In the genomic region with DNA sequence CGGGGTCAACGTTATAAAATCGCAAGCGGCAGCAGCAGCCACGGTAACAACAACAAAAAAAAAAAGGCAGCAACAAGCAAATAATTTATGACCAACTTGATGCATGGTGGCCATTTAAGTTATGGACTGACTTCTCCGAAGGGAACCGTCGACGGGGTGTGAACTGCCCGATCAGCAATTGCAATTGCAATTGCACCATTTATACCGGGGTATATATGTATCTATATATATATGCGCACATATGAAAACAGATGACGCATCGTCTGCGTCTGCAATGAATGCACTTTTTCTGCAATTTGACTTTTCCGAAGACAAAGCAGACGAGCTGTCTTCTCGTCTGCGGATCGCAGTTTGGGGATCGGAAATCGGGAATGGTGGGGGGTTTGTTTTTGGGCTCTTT, we compare ENCODE assay signal across 3 fruit fly cellular contexts.
TF ChIP-seq lines count a peak whose summit lies in the region.

No protein-coding gene starts in this region.

TF ChIP-seq in whole organism, adult, 20 proteins besides CTCF, POLR2A, EP300 and RAD21:
- TF ChIP-seq tj (GFP tag; optimal IDR thresholded peaks at IDR 0.05; lab: Kevin White, UChicago) (peak; percentile 97), CG12768 (GFP tag; optimal IDR thresholded peaks at IDR 0.05; lab: Kevin White, UChicago) (no peak)

TF ChIP-seq in whole organism, prepupa, 60 proteins besides CTCF, POLR2A, EP300 and RAD21:
- TF ChIP-seq CG6163 (GFP tag; IDR thresholded peaks at IDR 0.05; lab: Robert Waterston, UW) (0 out of 3 replicates have a peak, but pooled peaks have one; percentile 27), CG4318 (GFP tag; optimal IDR thresholded peaks at IDR 0.05; lab: Kevin White, UChicago) (no peak), Eip78C (GFP tag; lab: Kevin White, UChicago) (peak; percentile 48)

TF ChIP-seq in whole organism, pupa, 21 proteins besides CTCF, POLR2A, EP300 and RAD21:
- 0 out of 2 replicates have a peak, but pooled peaks have one; percentile 11 for TF ChIP-seq CG12605 (GFP tag; IDR thresholded peaks at IDR 0.05; lab: Robert Waterston, UW)
- TF ChIP-seq CG8159 (tag; optimal IDR thresholded peaks at IDR 0.05; lab: Kevin White, UChicago), result no peak
